Fruit fly (Drosophila melanogaster): ENCODE results near the gene CG32988.

dm6 chr2L:8844693-8845092 is 20.0 kb upstream of the CG32988 start:
- TF ChIP-seq CG15269 (tag; optimal IDR thresholded peaks at IDR 0.05) (no peak), ssp (GFP tag; IDR thresholded peaks at IDR 0.05) (no peak), CG7556 (GFP tag; optimal IDR thresholded peaks at IDR 0.05) (no peak), ham (GFP tag; IDR thresholded peaks at IDR 0.05) (no peak)
